Fruit fly (Drosophila melanogaster): ENCODE results near the gene CG14650.

DNA sequence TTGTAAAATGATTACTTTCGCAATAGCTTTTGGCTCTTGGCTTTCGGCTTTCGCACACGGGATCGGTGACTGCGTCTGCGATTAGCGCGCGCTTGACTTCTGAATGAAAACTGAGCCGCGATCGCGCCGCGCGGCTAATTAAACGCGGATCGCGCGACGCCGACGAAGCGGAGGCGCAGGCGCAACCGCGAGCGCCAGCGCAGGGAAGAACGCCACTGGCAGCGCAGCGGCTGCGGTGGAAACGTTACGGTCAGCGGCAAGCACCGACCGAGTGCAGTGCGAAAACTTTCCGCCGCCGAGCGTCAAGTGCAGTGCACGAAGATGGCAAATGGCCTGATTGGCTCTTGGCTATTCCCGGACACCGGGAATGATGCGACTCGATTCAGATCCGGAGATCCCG is 25.6 kb downstream of the CG14650 start, which contains the start of gene CG31522:
- TF ChIP-seq CG9948 (tag; optimal IDR thresholded peaks at IDR 0.05) (no peak), CG17806 (tag; optimal IDR thresholded peaks at IDR 0.05) (no peak), CG10348 (GFP tag; IDR thresholded peaks at IDR 0.05) (no peak), CG32121 (GFP tag; IDR thresholded peaks at IDR 0.05) (no peak), Pif1A (GFP tag; optimal IDR thresholded peaks at IDR 0.05) (no peak), D1 (tag; optimal IDR thresholded peaks at IDR 0.05) (no peak), Ets98B (GFP tag; IDR thresholded peaks at IDR 0.05) (no peak), CG13204 (GFP tag; optimal IDR thresholded peaks at IDR 0.05) (peak; percentile 79)
